Fruit fly (Drosophila melanogaster) whole organism, adult: ENCODE results near the gene Eig71Ed.

Source experiments
- Mnt ChIP-seq: fragments of 200-800 bp; sonication (Bioruptor generic); optimal IDR thresholded peaks from 2 replicates; lab custom pipeline; 2016; ENCODE audit warnings: missing biosample characterization, mild to moderate bottlenecking, missing genetic modification characterization
- cic ChIP-seq: fragments of 200-800 bp; sonication (Bioruptor generic); optimal IDR thresholded peaks from 2 replicates; lab custom pipeline; 2017; ENCODE audit warnings: missing biosample characterization, mild to moderate bottlenecking, missing genetic modification characterization, moderate library complexity
- kay ChIP-seq: fragments of 200-800 bp; sonication (Bioruptor generic); peaks from one replicate; lab custom pipeline; 2016; ENCODE audit warnings: missing biosample characterization, missing genetic modification characterization, borderline replicate concordance

DNA sequence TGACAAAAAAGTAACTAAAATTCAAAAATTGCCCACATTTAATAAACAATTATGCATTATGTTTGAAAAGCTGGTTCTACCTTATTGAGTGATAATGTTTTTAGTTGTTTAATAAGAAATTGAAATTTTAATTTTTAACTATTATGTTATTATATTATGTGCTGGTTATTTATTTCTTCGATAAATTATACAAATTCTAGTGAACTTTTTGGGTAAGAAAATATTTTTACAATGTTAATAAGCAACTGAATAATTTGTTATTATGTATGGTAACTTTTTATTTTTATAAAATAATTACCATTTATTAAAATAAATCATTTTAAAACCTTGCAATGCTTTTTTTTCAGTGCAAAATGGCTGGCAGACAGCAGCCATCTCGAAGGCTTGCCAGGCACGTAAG is 35.8 kb upstream of the Eig71Ed start:
- TF ChIP-seq kay (GFP tag; lab: Kevin White, UChicago) (no peak), Mnt (no peak), cic (no peak)
